Worm (Caenorhabditis elegans) whole organism, young adult: ENCODE results near the gene str-10.

Source experiments
- B0019.2 ChIP-seq: fragments of 200-800 bp; sonication (Bioruptor generic); conservative IDR thresholded peaks from 2 replicates; pipeline ENCODE4 v1.3.6; 2022; ENCODE audit warnings: missing genetic modification reagents, missing genetic modification characterization, missing compliant biosample characterization
- B0261.1 ChIP-seq: sonication (generic microtip); optimal IDR thresholded peaks from 2 replicates; lab custom pipeline; 2016; ENCODE audit warnings: mild to moderate bottlenecking, missing genetic modification characterization, moderate library complexity, missing compliant biosample characterization
- B0336.3 ChIP-seq: fragments of 200-800 bp; sonication (Bioruptor generic); IDR thresholded peaks from 2 replicates; pipeline ENCODE4 v1.3.6; 2022; ENCODE audit warnings: missing genetic modification characterization, missing compliant biosample characterization
- F23B12.7 ChIP-seq: sonication (generic microtip); optimal IDR thresholded peaks from 2 replicates; lab custom pipeline; 2017; ENCODE audit warnings: missing genetic modification characterization, mild to moderate bottlenecking, missing compliant biosample characterization, antibody characterized with exemption, moderate library complexity; ENCODE audit not compliant: insufficient read depth
- F33H1.4 ChIP-seq: fragments of 200-800 bp; sonication (Bioruptor generic); IDR thresholded peaks from 2 replicates; pipeline ENCODE4 v1.3.6; 2022; ENCODE audit warnings: missing genetic modification reagents, missing genetic modification characterization, missing compliant biosample characterization
- F37B4.10 ChIP-seq: fragments of 200-800 bp; sonication (Bioruptor generic); IDR thresholded peaks from 2 replicates; pipeline ENCODE4 v1.3.6; 2022; ENCODE audit warnings: missing genetic modification characterization, missing compliant biosample characterization
- F52B5.7 ChIP-seq: sonication (generic microtip); optimal IDR thresholded peaks from 2 replicates; lab custom pipeline; 2016; ENCODE audit warnings: mild to moderate bottlenecking, missing genetic modification characterization, missing compliant biosample characterization
- K12H6.12 ChIP-seq: fragments of 200-800 bp; sonication (Bioruptor generic); optimal IDR thresholded peaks from 2 replicates; lab custom pipeline; 2018; ENCODE audit warnings: mild to moderate bottlenecking, missing genetic modification characterization, missing compliant biosample characterization
- T07F8.4 ChIP-seq: sonication (generic microtip); optimal IDR thresholded peaks from 2 replicates; lab custom pipeline; 2016; ENCODE audit warnings: mild to moderate bottlenecking, missing genetic modification characterization, moderate library complexity, missing compliant biosample characterization
- Y56A3A.18 ChIP-seq: fragments of 200-800 bp; sonication (Bioruptor generic); IDR thresholded peaks from 2 replicates; pipeline ENCODE4 v1.3.6; 2022; ENCODE audit warnings: missing genetic modification reagents, missing genetic modification characterization, missing compliant biosample characterization
- akir-1 ChIP-seq: fragments of 200-800 bp; sonication (Bioruptor generic); optimal IDR thresholded peaks from 2 replicates; lab custom pipeline; 2018; ENCODE audit warnings: mild to moderate bottlenecking, missing genetic modification characterization, moderate library complexity, missing compliant biosample characterization
- aptf-2 ChIP-seq: fragments of 200-800 bp; sonication (Bioruptor generic); conservative IDR thresholded peaks from 2 replicates; pipeline ENCODE4 v1.3.6; 2022; ENCODE audit warnings: missing genetic modification reagents, missing genetic modification characterization, missing compliant biosample characterization
- attf-3 ChIP-seq: fragments of 200-800 bp; sonication (Bioruptor generic); conservative IDR thresholded peaks from 2 replicates; pipeline ENCODE4 v1.3.6; 2022; ENCODE audit warnings: missing genetic modification reagents, missing genetic modification characterization, missing compliant biosample characterization
- attf-6 ChIP-seq: fragments of 200-800 bp; sonication (Bioruptor generic); IDR thresholded peaks from 2 replicates; pipeline ENCODE4 v1.3.6; 2022; ENCODE audit warnings: missing genetic modification reagents, missing genetic modification characterization, missing compliant biosample characterization
- ccch-3 ChIP-seq: fragments of 200-800 bp; sonication (Bioruptor generic); optimal IDR thresholded peaks from 2 replicates; lab custom pipeline; 2018; ENCODE audit warnings: mild to moderate bottlenecking, missing genetic modification characterization, missing compliant biosample characterization
- cebp-1 ChIP-seq, 2 experiments: fragments of 200-800 bp in 1 of 2; sonication (Bioruptor generic) in 1 of 2; sonication (generic microtip) in 1 of 2; IDR thresholded peaks in 1 of 2; optimal IDR thresholded peaks in 1 of 2; 2 replicates each; pipeline versions ENCODE4 v1.3.6 to Lab custom; 2017 to 2022; ENCODE audit warnings: missing compliant biosample characterization in 2 of 2, missing genetic modification characterization in 2 of 2, mild to moderate bottlenecking in 1 of 2, missing genetic modification reagents in 1 of 2, moderate library complexity in 1 of 2
- cebp-2 ChIP-seq: fragments of 200-800 bp; sonication (Bioruptor generic); IDR thresholded peaks from 2 replicates; pipeline ENCODE4 v1.3.6; 2022; ENCODE audit warnings: missing genetic modification characterization, missing compliant biosample characterization
- ceh-100 ChIP-seq: fragments of 200-800 bp; sonication (Bioruptor generic); IDR thresholded peaks from 2 replicates; pipeline ENCODE4 v1.3.6; 2022; ENCODE audit warnings: missing genetic modification reagents, missing genetic modification characterization, missing compliant biosample characterization
- ceh-40 ChIP-seq: fragments of 200-800 bp; sonication (Bioruptor generic); IDR thresholded peaks from 2 replicates; pipeline ENCODE4 v1.3.6; 2022; ENCODE audit warnings: missing genetic modification characterization, missing compliant biosample characterization
- chd-7 ChIP-seq: sonication (generic microtip); optimal IDR thresholded peaks from 2 replicates; lab custom pipeline; 2016; ENCODE audit warnings: mild to moderate bottlenecking, missing genetic modification characterization, moderate library complexity, missing compliant biosample characterization
- dpl-1 ChIP-seq: fragments of 150-350 bp; optimal IDR thresholded peaks from 2 replicates; lab custom pipeline; 2014; ENCODE audit warnings: missing biosample characterization, missing genetic modification reagents, missing genetic modification characterization
- egrh-3 ChIP-seq: fragments of 200-800 bp; sonication (Bioruptor generic); IDR thresholded peaks from 2 replicates; pipeline ENCODE4 v1.3.6; 2022; ENCODE audit warnings: missing genetic modification reagents, missing genetic modification characterization, missing compliant biosample characterization
- hrde-1 ChIP-seq: sonication (generic microtip); optimal IDR thresholded peaks from 2 replicates; lab custom pipeline; 2016; ENCODE audit warnings: missing genetic modification characterization, mild to moderate bottlenecking, missing compliant biosample characterization, moderate library complexity, missing genotype, missing genetic modification reagents, borderline replicate concordance
- lin-40 ChIP-seq: sonication (generic microtip); optimal IDR thresholded peaks from 2 replicates; lab custom pipeline; 2016; ENCODE audit warnings: missing genetic modification characterization, mild to moderate bottlenecking, missing compliant biosample characterization, missing genotype, missing genetic modification reagents
- lin-54 ChIP-seq: fragments of 200-800 bp; sonication (Bioruptor generic); optimal IDR thresholded peaks from 2 replicates; lab custom pipeline; 2018; ENCODE audit warnings: mild to moderate bottlenecking, missing genetic modification characterization, missing compliant biosample characterization
- nfya-1 ChIP-seq: sonication (generic microtip); optimal IDR thresholded peaks from 2 replicates; lab custom pipeline; 2017; ENCODE audit warnings: antibody characterized with exemption, missing compliant biosample characterization, missing genetic modification characterization, borderline replicate concordance; ENCODE audit not compliant: insufficient read depth
- nfyb-1 ChIP-seq: fragments of 200-800 bp; sonication (Bioruptor generic); IDR thresholded peaks from 2 replicates; pipeline ENCODE4 v1.3.6; 2022; ENCODE audit warnings: missing genetic modification reagents, missing genetic modification characterization, missing compliant biosample characterization
- nhr-90 ChIP-seq: sonication (generic microtip); optimal IDR thresholded peaks from 2 replicates; lab custom pipeline; 2016; ENCODE audit warnings: missing genotype, mild to moderate bottlenecking, missing genetic modification characterization, missing compliant biosample characterization
- rec-8 ChIP-seq, 2 experiments: sonication (generic microtip); optimal IDR thresholded peaks; 2 replicates each; lab custom pipeline; 2016; ENCODE audit warnings: mild to moderate bottlenecking in 2 of 2, missing genetic modification characterization in 2 of 2, missing genetic modification reagents in 2 of 2, missing genotype in 2 of 2, missing biosample characterization in 1 of 2, missing compliant biosample characterization in 1 of 2, moderate library complexity in 1 of 2
- repo-1 ChIP-seq: sonication (generic microtip); optimal IDR thresholded peaks from 2 replicates; lab custom pipeline; 2017; ENCODE audit warnings: mild to moderate bottlenecking, missing genetic modification characterization, missing compliant biosample characterization
- snpc-1.1 ChIP-seq: sonication (generic microtip); optimal IDR thresholded peaks from 2 replicates; lab custom pipeline; 2017; ENCODE audit warnings: missing genetic modification characterization, mild to moderate bottlenecking, missing compliant biosample characterization, antibody characterized with exemption, moderate library complexity, missing genotype, missing genetic modification reagents; ENCODE audit not compliant: insufficient read depth
- snpc-1.3 ChIP-seq: sonication (generic microtip); optimal IDR thresholded peaks from 2 replicates; lab custom pipeline; 2017; ENCODE audit warnings: missing genetic modification characterization, mild to moderate bottlenecking, missing compliant biosample characterization, antibody characterized with exemption, moderate library complexity, missing genotype, missing genetic modification reagents; ENCODE audit not compliant: insufficient read depth
- snpc-4 ChIP-seq, 5 experiments: fragments of 150-350 bp in 1 of 5; sonication (generic microtip) in 4 of 5; optimal IDR thresholded peaks; 2 replicates each; lab custom pipeline; 2014 to 2018; ENCODE audit warnings: missing genetic modification characterization in 5 of 5, missing biosample characterization in 3 of 5, antibody characterized with exemption in 2 of 5, mild to moderate bottlenecking in 2 of 5, missing compliant biosample characterization in 2 of 5, missing genotype in 2 of 5, moderate library complexity in 2 of 5, missing genetic modification reagents in 1 of 5
- somi-1 ChIP-seq: fragments of 200-800 bp; sonication (Bioruptor generic); optimal IDR thresholded peaks from 2 replicates; lab custom pipeline; 2018; ENCODE audit warnings: mild to moderate bottlenecking, missing genetic modification characterization, missing compliant biosample characterization
- ztf-22 ChIP-seq: fragments of 200-800 bp; sonication (Bioruptor generic); optimal IDR thresholded peaks from 2 replicates; lab custom pipeline; 2018; ENCODE audit warnings: mild to moderate bottlenecking, missing genetic modification characterization, moderate library complexity, missing compliant biosample characterization
- ztf-26 ChIP-seq: sonication (generic microtip); optimal IDR thresholded peaks from 2 replicates; lab custom pipeline; 2017; ENCODE audit warnings: missing genetic modification characterization, missing compliant biosample characterization

str-10 gene

ce11 chrX:13082326-13082725 lies at the start of gene str-10:
str-10 (plus strand) TSS chrX:13082626.
- TF ChIP-seq attf-3 (GFP tag; lab: Robert Waterston, UW), result no peak
- no peak for TF ChIP-seq cebp-2 (GFP tag; lab: Robert Waterston, UW)
- no peak for TF ChIP-seq nfyb-1 (GFP tag; lab: Robert Waterston, UW)
- no peak for TF ChIP-seq rec-8 (tag; optimal IDR thresholded peaks at IDR 0.05; lab: Kevin White, UChicago)
- TF ChIP-seq chd-7 (tag; lab: Kevin White, UChicago), result no peak
- no peak for TF ChIP-seq B0261.1 (tag; lab: Kevin White, UChicago)
- no peak for TF ChIP-seq nhr-90 (tag; lab: Kevin White, UChicago)
- TF ChIP-seq snpc-1.3 (tag; lab: Kevin White, UChicago), result no peak
- no peak for TF ChIP-seq hrde-1 (tag; lab: Kevin White, UChicago)
- no peak for TF ChIP-seq aptf-2 (GFP tag; lab: Robert Waterston, UW)
- no peak for TF ChIP-seq ztf-22 (GFP tag; lab: Kevin White, UChicago)
- TF ChIP-seq F37B4.10, result no peak
- no peak for TF ChIP-seq B0019.2 (GFP tag; lab: Robert Waterston, UW)
- TF ChIP-seq F33H1.4 (GFP tag; lab: Robert Waterston, UW), result no peak
- no peak for TF ChIP-seq F23B12.7

DNA sequence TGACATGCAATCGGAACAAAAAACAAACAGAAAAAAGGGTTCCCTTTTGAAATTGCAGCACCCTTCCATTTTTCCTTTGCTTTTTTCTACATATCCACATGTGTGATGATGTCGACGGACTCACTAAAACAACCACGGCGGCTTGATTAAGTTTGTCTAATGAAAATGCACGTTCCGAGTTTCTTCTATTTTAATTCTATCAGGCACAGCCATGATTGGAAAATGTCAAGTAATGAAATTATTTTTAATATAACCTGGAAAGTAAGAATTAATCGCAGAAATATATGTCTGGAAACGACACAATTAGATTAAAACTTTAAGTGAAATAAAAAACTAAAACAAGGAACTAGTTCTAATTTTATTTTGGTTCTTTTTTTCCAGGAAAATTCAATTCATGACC lies 48.6 kb upstream of the str-10 start:
- TF ChIP-seq nfya-1 (tag; lab: Kevin White, UChicago) (no peak), ceh-100 (GFP tag; lab: Robert Waterston, UW) (no peak), cebp-2 (GFP tag; lab: Robert Waterston, UW) (no peak), snpc-1.1 (no peak), somi-1 (GFP tag; lab: Kevin White, UChicago) (no peak), cebp-1 (GFP tag; IDR thresholded peaks at IDR 0.05; lab: Robert Waterston, UW) (no peak), cebp-1 (tag; optimal IDR thresholded peaks at IDR 0.05; lab: Kevin White, UChicago) (no peak), nfyb-1 (GFP tag; lab: Robert Waterston, UW) (no peak), ceh-40 (GFP tag; lab: Robert Waterston, UW) (no peak), lin-40 (tag; lab: Kevin White, UChicago) (no peak), repo-1 (tag; lab: Kevin White, UChicago) (no peak), B0261.1 (tag; lab: Kevin White, UChicago) (no peak), chd-7 (tag; lab: Kevin White, UChicago) (no peak), egrh-3 (GFP tag; lab: Robert Waterston, UW) (no peak), ccch-3 (GFP tag; lab: Kevin White, UChicago) (no peak)

DNA sequence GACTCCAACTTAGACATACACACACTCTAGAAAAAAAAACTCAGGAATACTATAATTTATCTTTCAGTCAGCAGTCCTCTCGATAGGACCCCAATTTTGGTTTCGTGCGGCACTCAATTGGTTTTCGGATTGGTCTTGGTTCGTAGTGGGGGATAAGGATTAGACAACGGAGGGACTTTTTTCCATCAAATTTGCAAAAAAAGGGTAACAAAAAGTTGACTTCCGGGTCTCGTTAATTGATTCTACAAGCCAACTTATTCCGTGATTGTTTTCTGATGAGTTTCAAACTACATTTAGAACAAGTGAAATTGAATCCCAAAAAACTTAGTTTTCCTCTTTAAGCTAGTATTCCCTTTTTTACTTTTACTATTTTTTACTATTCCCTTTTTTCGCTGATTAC lies 48.1 kb upstream of the str-10 start:
- TF ChIP-seq attf-6 (GFP tag; lab: Robert Waterston, UW) (no peak), B0261.1 (tag; lab: Kevin White, UChicago) (no peak), aptf-2 (GFP tag; lab: Robert Waterston, UW) (no peak), dpl-1 (GFP tag; lab: Kevin White, UChicago) (no peak), K12H6.12 (tag; lab: Kevin White, UChicago) (no peak), Y56A3A.18 (GFP tag; lab: Robert Waterston, UW) (no peak), T07F8.4 (tag; lab: Kevin White, UChicago) (no peak), B0336.3 (no peak), F52B5.7 (no peak), lin-54 (no peak), snpc-1.3 (tag; lab: Kevin White, UChicago) (no peak), ztf-26 (no peak), akir-1 (GFP tag; lab: Kevin White, UChicago) (no peak), snpc-4 (GFP tag; optimal IDR thresholded peaks at IDR 0.05; lab: Kevin White, UChicago) (no peak), snpc-4 (tag; optimal IDR thresholded peaks at IDR 0.05; lab: Kevin White, UChicago) (no peak)
- TF ChIP-seq, all 124 proteins: peak for 0
